Worm (Caenorhabditis elegans) whole organism, L2 larva: ENCODE measurements around the gene C06E4.2.

Experiments
- F13H6.1 ChIP-seq: sonication (generic microtip); optimal IDR thresholded peaks from 2 replicates; lab custom pipeline; 2016; ENCODE audit warnings: missing genetic modification characterization, missing compliant biosample characterization
- R02D3.7 ChIP-seq: fragments of 150-350 bp; optimal IDR thresholded peaks from 2 replicates; lab custom pipeline; 2014; ENCODE audit warnings: missing biosample characterization, missing genetic modification characterization
- Y55F3AM.14 ChIP-seq: fragments of 200-800 bp; sonication (Bioruptor generic); optimal IDR thresholded peaks from 2 replicates; lab custom pipeline; 2018; ENCODE audit warnings: mild to moderate bottlenecking, missing genetic modification characterization, missing compliant biosample characterization
- ZK546.5 ChIP-seq: sonication (generic microtip); optimal IDR thresholded peaks from 2 replicates; lab custom pipeline; 2017; ENCODE audit warnings: missing biosample characterization, missing genetic modification characterization
- alr-1 ChIP-seq: fragments of 150-350 bp; optimal IDR thresholded peaks from 2 replicates; lab custom pipeline; 2014; ENCODE audit warnings: missing biosample characterization, missing genetic modification characterization
- aly-2 ChIP-seq: fragments of 150-350 bp; optimal IDR thresholded peaks from 2 replicates; lab custom pipeline; 2014; ENCODE audit warnings: missing biosample characterization, missing genetic modification characterization
- ama-1 ChIP-seq: fragments of 150-350 bp; optimal IDR thresholded peaks from 2 replicates; lab custom pipeline; 2018; ENCODE audit warnings: inconsistent platforms
- blmp-1 ChIP-seq: sonication (generic microtip); optimal IDR thresholded peaks from 2 replicates; lab custom pipeline; 2017; ENCODE audit warnings: missing genetic modification characterization, mild to moderate bottlenecking, missing compliant biosample characterization, antibody characterized with exemption, moderate library complexity; ENCODE audit not compliant: insufficient read depth
- ceh-16 ChIP-seq: fragments of 150-350 bp; optimal IDR thresholded peaks from 2 replicates; lab custom pipeline; 2014; ENCODE audit warnings: missing biosample characterization, missing genetic modification characterization
- ceh-82 ChIP-seq: fragments of 150-350 bp; optimal IDR thresholded peaks from 2 replicates; lab custom pipeline; 2014; ENCODE audit warnings: missing biosample characterization, missing genetic modification characterization
- crh-2 ChIP-seq: sonication (generic microtip); optimal IDR thresholded peaks from 2 replicates; lab custom pipeline; 2017; ENCODE audit warnings: missing biosample characterization, missing genetic modification characterization
- dmd-4 ChIP-seq: sonication (generic microtip); optimal IDR thresholded peaks from 2 replicates; lab custom pipeline; 2017; ENCODE audit warnings: missing biosample characterization, missing genetic modification characterization
- elt-1 ChIP-seq: fragments of 150-350 bp; optimal IDR thresholded peaks from 2 replicates; lab custom pipeline; 2014; ENCODE audit warnings: missing biosample characterization, missing genetic modification characterization
- elt-3 ChIP-seq: sonication (generic microtip); optimal IDR thresholded peaks from 2 replicates; lab custom pipeline; 2017; ENCODE audit warnings: missing biosample characterization, missing genetic modification characterization
- gmeb-1 ChIP-seq: fragments of 150-350 bp; optimal IDR thresholded peaks from 2 replicates; lab custom pipeline; 2014; ENCODE audit warnings: missing biosample characterization, missing genetic modification characterization
- lin-11 ChIP-seq: fragments of 150-350 bp; sonication (generic microtip); optimal IDR thresholded peaks from 2 replicates; lab custom pipeline; 2014; ENCODE audit warnings: missing biosample characterization, missing genetic modification characterization, inconsistent platforms, mixed read lengths
- lin-13 ChIP-seq: fragments of 150-350 bp; optimal IDR thresholded peaks from 2 replicates; lab custom pipeline; 2014; ENCODE audit warnings: missing biosample characterization, missing genetic modification reagents, missing genetic modification characterization
- lin-39 ChIP-seq: fragments of 150-350 bp; optimal IDR thresholded peaks from 2 replicates; lab custom pipeline; 2014; ENCODE audit warnings: missing biosample characterization, missing genetic modification reagents, missing genetic modification characterization
- mab-5 ChIP-seq: fragments of 150-350 bp; optimal IDR thresholded peaks from 2 replicates; lab custom pipeline; 2014; ENCODE audit warnings: missing biosample characterization, missing genetic modification characterization
- mbf-1 ChIP-seq: sonication (generic microtip); optimal IDR thresholded peaks from 2 replicates; lab custom pipeline; 2017; ENCODE audit warnings: missing biosample characterization, missing genetic modification characterization
- mdl-1 ChIP-seq, 2 experiments: fragments of 150-350 bp in 1 of 2; sonication (generic microtip) in 1 of 2; optimal IDR thresholded peaks; 2 replicates each; lab custom pipeline; 2017; ENCODE audit warnings: missing biosample characterization in 2 of 2, missing genetic modification characterization in 2 of 2
- nhr-10 ChIP-seq: sonication (generic microtip); optimal IDR thresholded peaks from 2 replicates; lab custom pipeline; 2017; ENCODE audit warnings: missing biosample characterization, missing genetic modification characterization
- nhr-12 ChIP-seq: fragments of 150-350 bp; optimal IDR thresholded peaks from 2 replicates; lab custom pipeline; 2014; ENCODE audit warnings: missing biosample characterization, missing genetic modification characterization
- nhr-129 ChIP-seq: fragments of 150-350 bp; optimal IDR thresholded peaks from 2 replicates; lab custom pipeline; 2014; ENCODE audit warnings: missing biosample characterization, missing genetic modification characterization
- nhr-21 ChIP-seq: fragments of 150-350 bp; optimal IDR thresholded peaks from 2 replicates; lab custom pipeline; 2014; ENCODE audit warnings: missing biosample characterization, missing genetic modification characterization
- nhr-23 ChIP-seq: fragments of 150-350 bp; optimal IDR thresholded peaks from 2 replicates; lab custom pipeline; 2014; ENCODE audit warnings: missing biosample characterization, missing genetic modification reagents, missing genetic modification characterization
- nhr-237 ChIP-seq: fragments of 150-350 bp; optimal IDR thresholded peaks from 2 replicates; lab custom pipeline; 2014; ENCODE audit warnings: missing biosample characterization, missing genetic modification characterization
- nhr-25 ChIP-seq: fragments of 150-350 bp; sonication (generic microtip); optimal IDR thresholded peaks from 3 replicates; lab custom pipeline; 2014; ENCODE audit warnings: missing biosample characterization, missing genetic modification characterization
- nhr-6 ChIP-seq: fragments of 150-350 bp; optimal IDR thresholded peaks from 2 replicates; lab custom pipeline; 2014; ENCODE audit warnings: missing biosample characterization, missing genetic modification characterization
- nhr-77 ChIP-seq: fragments of 150-350 bp; optimal IDR thresholded peaks from 2 replicates; lab custom pipeline; 2014; ENCODE audit warnings: missing biosample characterization, missing genetic modification characterization
- peb-1 ChIP-seq: fragments of 150-350 bp; optimal IDR thresholded peaks from 2 replicates; lab custom pipeline; 2014; ENCODE audit warnings: missing biosample characterization, missing genetic modification characterization
- sem-4 ChIP-seq: fragments of 150-350 bp; optimal IDR thresholded peaks from 2 replicates; lab custom pipeline; 2014; ENCODE audit warnings: missing biosample characterization, missing genetic modification reagents, missing genetic modification characterization
- skn-1 ChIP-seq: sonication (generic microtip); optimal IDR thresholded peaks from 2 replicates; lab custom pipeline; 2017; ENCODE audit warnings: missing biosample characterization, missing genetic modification characterization
- sma-3 ChIP-seq: sonication (generic microtip); optimal IDR thresholded peaks from 2 replicates; lab custom pipeline; 2016; ENCODE audit warnings: missing genetic modification reagents, missing genetic modification characterization, missing compliant biosample characterization
- sma-9 ChIP-seq, 2 experiments: fragments of 150-350 bp in 1 of 2; sonication (generic microtip) in 1 of 2; optimal IDR thresholded peaks; 2 replicates each; lab custom pipeline; 2014 to 2016; ENCODE audit warnings: missing genetic modification characterization in 2 of 2, mild to moderate bottlenecking in 1 of 2, missing biosample characterization in 1 of 2, missing compliant biosample characterization in 1 of 2, missing genetic modification reagents in 1 of 2, moderate library complexity in 1 of 2
- snpc-4 ChIP-seq: fragments of 150-350 bp; optimal IDR thresholded peaks from 2 replicates; lab custom pipeline; 2014; ENCODE audit warnings: missing biosample characterization, missing genetic modification characterization
- unc-39 ChIP-seq: fragments of 150-350 bp; optimal IDR thresholded peaks from 2 replicates; lab custom pipeline; 2014; ENCODE audit warnings: missing biosample characterization, missing genetic modification characterization
- unc-55 ChIP-seq: fragments of 150-350 bp; sonication (generic microtip); optimal IDR thresholded peaks from 3 replicates; lab custom pipeline; 2014; ENCODE audit warnings: missing biosample characterization, missing genetic modification reagents, missing genetic modification characterization
- unc-62 ChIP-seq: fragments of 150-350 bp; optimal IDR thresholded peaks from 2 replicates; lab custom pipeline; 2014; ENCODE audit warnings: missing biosample characterization, missing genetic modification reagents, missing genetic modification characterization
- zag-1 ChIP-seq: fragments of 150-350 bp; optimal IDR thresholded peaks from 2 replicates; lab custom pipeline; 2014; ENCODE audit warnings: missing biosample characterization, missing genetic modification characterization
- ztf-1 ChIP-seq: fragments of 200-800 bp; sonication (Bioruptor generic); conservative IDR thresholded peaks from 2 replicates; pipeline ENCODE4 v1.3.6; 2022; ENCODE audit warnings: missing genetic modification characterization, missing compliant biosample characterization
- ztf-11 ChIP-seq: sonication (generic microtip); optimal IDR thresholded peaks from 2 replicates; lab custom pipeline; 2017; ENCODE audit warnings: missing biosample characterization, missing genetic modification characterization
- ztf-4 ChIP-seq: fragments of 150-350 bp; optimal IDR thresholded peaks from 2 replicates; lab custom pipeline; 2014; ENCODE audit warnings: missing biosample characterization, missing genetic modification characterization

C06E4.2 gene

ce11 chrIV:7276661-7277060 is at the start of gene C06E4.2:
TSS of gene C06E4.2 (plus strand) at chrIV:7276961.
- TF ChIP-seq unc-55 (GFP tag; lab: Kevin White, UChicago) (no peak), nhr-12 (tag; lab: Kevin White, UChicago) (no peak), unc-62 (GFP tag; lab: Kevin White, UChicago) (no peak), nhr-25 (no peak), nhr-237 (tag; lab: Kevin White, UChicago) (no peak), nhr-21 (no peak), sma-3 (GFP tag; lab: Kevin White, UChicago) (no peak), skn-1 (no peak), R02D3.7 (tag; lab: Kevin White, UChicago) (no peak)

- TF ChIP-seq lin-39 (no peak), zag-1 (tag; lab: Kevin White, UChicago) (no peak), ceh-82 (tag; lab: Kevin White, UChicago) (no peak), nhr-23 (tag; lab: Kevin White, UChicago) (no peak), nhr-77 (tag; lab: Kevin White, UChicago) (no peak), peb-1 (tag; lab: Kevin White, UChicago) (no peak)
Measured at ce11 chrIV:7227072-7227471, 49.7 kb upstream of the C06E4.2 start, which contains the start of gene R13A1.10. TSS of gene R13A1.10 (minus strand) at chrIV:7227172.

- TF ChIP-seq mab-5 (tag; lab: Kevin White, UChicago) = no peak
- TF ChIP-seq skn-1 = no peak
- no peak for TF ChIP-seq zag-1 (tag; lab: Kevin White, UChicago)
- TF ChIP-seq elt-3 (tag; lab: Kevin White, UChicago) = no peak
- TF ChIP-seq aly-2 (tag; lab: Kevin White, UChicago) = no peak
- TF ChIP-seq peb-1 (tag; lab: Kevin White, UChicago) = no peak
- TF ChIP-seq unc-55 (GFP tag; lab: Kevin White, UChicago) = no peak
- TF ChIP-seq crh-2 (tag; lab: Kevin White, UChicago) = no peak
- TF ChIP-seq nhr-25 = no peak
- no peak for TF ChIP-seq ztf-1 (GFP tag; lab: Robert Waterston, UW)
- no peak for TF ChIP-seq gmeb-1 (tag; lab: Kevin White, UChicago)
- no peak for TF ChIP-seq nhr-23 (tag; lab: Kevin White, UChicago)
- no peak for TF ChIP-seq ztf-11 (tag; lab: Kevin White, UChicago)
- TF ChIP-seq unc-39 (tag; lab: Kevin White, UChicago) = no peak
- no peak for TF ChIP-seq R02D3.7 (tag; lab: Kevin White, UChicago)
- TF ChIP-seq, all 48 proteins: peak for 0
Measured at ce11 chrIV:7228208-7228607, 48.6 kb upstream of the C06E4.2 start, which contains the start of gene D2024.5. TSS of gene D2024.5 (minus strand) at chrIV:7228308.

- TF ChIP-seq zag-1 (tag; lab: Kevin White, UChicago) = no peak
- no peak for TF ChIP-seq nhr-77 (tag; lab: Kevin White, UChicago)
- no peak for TF ChIP-seq R02D3.7 (tag; lab: Kevin White, UChicago)
- no peak for TF ChIP-seq mbf-1 (tag; lab: Kevin White, UChicago)
- TF ChIP-seq ceh-82 (tag; lab: Kevin White, UChicago) = no peak
- TF ChIP-seq Y55F3AM.14 = no peak
- peak; percentile 75 for TF ChIP-seq nhr-129
- no peak for TF ChIP-seq mdl-1 (tag; optimal IDR thresholded peaks at IDR 0.05; lab: Kevin White, UChicago)
- peak; percentile 69 for TF ChIP-seq crh-2 (tag; lab: Kevin White, UChicago)
- TF ChIP-seq sma-3 (GFP tag; lab: Kevin White, UChicago) = peak; percentile 75
- TF ChIP-seq alr-1 (tag; lab: Kevin White, UChicago) = no peak
- no peak for TF ChIP-seq ztf-4
- TF ChIP-seq nhr-23 (tag; lab: Kevin White, UChicago) = no peak
- peak; percentile 66 for TF ChIP-seq sma-9 (GFP tag; optimal IDR thresholded peaks at IDR 0.05; lab: Kevin White, UChicago)
- no peak for TF ChIP-seq sma-9 (tag; optimal IDR thresholded peaks at IDR 0.05; lab: Kevin White, UChicago)
- TF ChIP-seq aly-2 (tag; lab: Kevin White, UChicago) = no peak
- TF ChIP-seq sem-4 (tag; lab: Kevin White, UChicago) = peak; percentile 84
- TF ChIP-seq unc-39 (tag; lab: Kevin White, UChicago) = no peak
- TF ChIP-seq nhr-237 (tag; lab: Kevin White, UChicago) = no peak
- no peak for TF ChIP-seq elt-1 (tag; lab: Kevin White, UChicago)
- no peak for TF ChIP-seq peb-1 (tag; lab: Kevin White, UChicago)
- peak; percentile 75 for TF ChIP-seq lin-13 (GFP tag; lab: Kevin White, UChicago)
- no peak for TF ChIP-seq unc-62 (GFP tag; lab: Kevin White, UChicago)
- no peak for TF ChIP-seq nhr-12 (tag; lab: Kevin White, UChicago)
- no peak for TF ChIP-seq nhr-6 (tag; lab: Kevin White, UChicago)
- TF ChIP-seq nhr-25 = peak; percentile 29
- TF ChIP-seq mab-5 (tag; lab: Kevin White, UChicago) = peak; percentile 5
- no peak for TF ChIP-seq ztf-1 (GFP tag; lab: Robert Waterston, UW)
- TF ChIP-seq blmp-1 = no peak
- no peak for TF ChIP-seq ZK546.5
- no peak for TF ChIP-seq nhr-10 (tag; lab: Kevin White, UChicago)
- TF ChIP-seq snpc-4 (tag; lab: Kevin White, UChicago) = peak; percentile 44
- TF ChIP-seq ceh-16 (tag; lab: Kevin White, UChicago) = no peak
- peak; percentile 6 for TF ChIP-seq nhr-21
- TF ChIP-seq ama-1 = no peak
- TF ChIP-seq gmeb-1 (tag; lab: Kevin White, UChicago) = peak; percentile 55
- TF ChIP-seq dmd-4 (tag; lab: Kevin White, UChicago) = no peak
- TF ChIP-seq lin-11 = no peak
- peak; percentile 24 for TF ChIP-seq F13H6.1 (tag; lab: Kevin White, UChicago)
- no peak for TF ChIP-seq lin-39
- no peak for TF ChIP-seq skn-1
- TF ChIP-seq ztf-11 (tag; lab: Kevin White, UChicago) = no peak
Measured at ce11 chrIV:7230198-7230597, 46.6 kb upstream of the C06E4.2 start, which contains the start of gene cap-1. TSS of gene cap-1 (minus strand) at chrIV:7230223.
